Worm (Caenorhabditis elegans) whole organism, young adult: ENCODE data around the gene F30H5.5.

Source experiments
- B0261.1 ChIP-seq: sonication (generic microtip); optimal IDR thresholded peaks from 2 replicates; lab custom pipeline; 2016; ENCODE audit warnings: mild to moderate bottlenecking, missing genetic modification characterization, moderate library complexity, missing compliant biosample characterization
- B0336.3 ChIP-seq: fragments of 200-800 bp; sonication (Bioruptor generic); IDR thresholded peaks from 2 replicates; pipeline ENCODE4 v1.3.6; 2022; ENCODE audit warnings: missing genetic modification characterization, missing compliant biosample characterization
- F57A8.1 ChIP-seq: fragments of 200-800 bp; sonication (Bioruptor generic); optimal IDR thresholded peaks from 2 replicates; lab custom pipeline; 2018; ENCODE audit warnings: mild to moderate bottlenecking, missing genetic modification characterization, moderate library complexity, missing compliant biosample characterization
- T07F8.4 ChIP-seq: sonication (generic microtip); optimal IDR thresholded peaks from 2 replicates; lab custom pipeline; 2016; ENCODE audit warnings: mild to moderate bottlenecking, missing genetic modification characterization, moderate library complexity, missing compliant biosample characterization
- aptf-2 ChIP-seq: fragments of 200-800 bp; sonication (Bioruptor generic); conservative IDR thresholded peaks from 2 replicates; pipeline ENCODE4 v1.3.6; 2022; ENCODE audit warnings: missing genetic modification reagents, missing genetic modification characterization, missing compliant biosample characterization
- atf-7 ChIP-seq: sonication (generic microtip); optimal IDR thresholded peaks from 2 replicates; lab custom pipeline; 2017; ENCODE audit warnings: mild to moderate bottlenecking, missing genetic modification characterization, missing compliant biosample characterization
- attf-3 ChIP-seq: fragments of 200-800 bp; sonication (Bioruptor generic); conservative IDR thresholded peaks from 2 replicates; pipeline ENCODE4 v1.3.6; 2022; ENCODE audit warnings: missing genetic modification reagents, missing genetic modification characterization, missing compliant biosample characterization
- attf-5 ChIP-seq: fragments of 200-800 bp; sonication (Bioruptor generic); optimal IDR thresholded peaks from 2 replicates; lab custom pipeline; 2018; ENCODE audit warnings: mild to moderate bottlenecking, missing genetic modification characterization, missing compliant biosample characterization
- ccch-3 ChIP-seq: fragments of 200-800 bp; sonication (Bioruptor generic); optimal IDR thresholded peaks from 2 replicates; lab custom pipeline; 2018; ENCODE audit warnings: mild to moderate bottlenecking, missing genetic modification characterization, missing compliant biosample characterization
- ceh-100 ChIP-seq: fragments of 200-800 bp; sonication (Bioruptor generic); IDR thresholded peaks from 2 replicates; pipeline ENCODE4 v1.3.6; 2022; ENCODE audit warnings: missing genetic modification reagents, missing genetic modification characterization, missing compliant biosample characterization
- ceh-27 ChIP-seq: fragments of 200-800 bp; sonication (Bioruptor generic); optimal IDR thresholded peaks from 2 replicates; lab custom pipeline; 2018; ENCODE audit warnings: mild to moderate bottlenecking, missing genetic modification characterization, moderate library complexity, missing compliant biosample characterization
- ceh-40 ChIP-seq: fragments of 200-800 bp; sonication (Bioruptor generic); IDR thresholded peaks from 2 replicates; pipeline ENCODE4 v1.3.6; 2022; ENCODE audit warnings: missing genetic modification characterization, missing compliant biosample characterization
- ceh-58 ChIP-seq: fragments of 200-800 bp; sonication (Bioruptor generic); IDR thresholded peaks from 2 replicates; pipeline ENCODE4 v1.3.6; 2022; ENCODE audit warnings: missing genetic modification characterization, missing compliant biosample characterization
- ceh-91 ChIP-seq: fragments of 200-800 bp; sonication (Bioruptor generic); IDR thresholded peaks from 2 replicates; pipeline ENCODE4 v1.3.6; 2022; ENCODE audit warnings: missing genetic modification reagents, missing genetic modification characterization, missing compliant biosample characterization
- chd-7 ChIP-seq: sonication (generic microtip); optimal IDR thresholded peaks from 2 replicates; lab custom pipeline; 2016; ENCODE audit warnings: mild to moderate bottlenecking, missing genetic modification characterization, moderate library complexity, missing compliant biosample characterization
- die-1 ChIP-seq: sonication (generic microtip); optimal IDR thresholded peaks from 2 replicates; lab custom pipeline; 2016; ENCODE audit warnings: missing genotype, mild to moderate bottlenecking, missing genetic modification characterization, missing compliant biosample characterization
- dox-1 ChIP-seq: fragments of 200-800 bp; sonication (Bioruptor generic); IDR thresholded peaks from 2 replicates; pipeline ENCODE4 v1.3.6; 2022; ENCODE audit warnings: missing genetic modification reagents, missing genetic modification characterization, missing compliant biosample characterization
- egl-44 ChIP-seq: fragments of 200-800 bp; sonication (Bioruptor generic); IDR thresholded peaks from 2 replicates; pipeline ENCODE4 v1.3.6; 2022; ENCODE audit warnings: missing genetic modification reagents, missing genetic modification characterization, missing compliant biosample characterization
- ekl-4 ChIP-seq: fragments of 200-800 bp; sonication (Bioruptor generic); IDR thresholded peaks from 2 replicates; pipeline ENCODE4 v1.3.6; 2022; ENCODE audit warnings: missing genetic modification reagents, missing genetic modification characterization, missing compliant biosample characterization
- hmg-1.2 ChIP-seq: fragments of 200-800 bp; sonication (Bioruptor generic); IDR thresholded peaks from 2 replicates; pipeline ENCODE4 v1.3.6; 2022; ENCODE audit warnings: missing genetic modification reagents, missing genetic modification characterization, missing compliant biosample characterization
- hmg-20 ChIP-seq: fragments of 200-800 bp; sonication (Bioruptor generic); IDR thresholded peaks from 2 replicates; pipeline ENCODE4 v1.3.6; 2022; ENCODE audit warnings: missing genetic modification reagents, missing genetic modification characterization, missing compliant biosample characterization
- hsf-1 ChIP-seq: fragments of 200-800 bp; sonication (Bioruptor generic); IDR thresholded peaks from 2 replicates; pipeline ENCODE4 v1.3.6; 2022; ENCODE audit warnings: missing genetic modification reagents, missing genetic modification characterization, missing compliant biosample characterization
- lag-1 ChIP-seq: fragments of 200-800 bp; sonication (Bioruptor generic); IDR thresholded peaks from 2 replicates; pipeline ENCODE4 v1.3.6; 2022; ENCODE audit warnings: missing genetic modification reagents, missing genetic modification characterization, missing compliant biosample characterization
- lin-26 ChIP-seq: fragments of 200-800 bp; sonication (Bioruptor generic); IDR thresholded peaks from 2 replicates; pipeline ENCODE4 v1.3.6; 2022; ENCODE audit warnings: missing genetic modification reagents, missing genetic modification characterization, missing compliant biosample characterization
- lin-35 ChIP-seq, 3 experiments: fragments of 150-350 bp in 2 of 3; sonication (generic microtip) in 1 of 3; optimal IDR thresholded peaks; 2 replicates each; lab custom pipeline; 2014 to 2018; ENCODE audit warnings: missing biosample characterization in 3 of 3, missing genetic modification characterization in 3 of 3, missing genetic modification reagents in 3 of 3
- lin-40 ChIP-seq: sonication (generic microtip); optimal IDR thresholded peaks from 2 replicates; lab custom pipeline; 2016; ENCODE audit warnings: missing genetic modification characterization, mild to moderate bottlenecking, missing compliant biosample characterization, missing genotype, missing genetic modification reagents
- lin-54 ChIP-seq: fragments of 200-800 bp; sonication (Bioruptor generic); optimal IDR thresholded peaks from 2 replicates; lab custom pipeline; 2018; ENCODE audit warnings: mild to moderate bottlenecking, missing genetic modification characterization, missing compliant biosample characterization
- lir-1 ChIP-seq: fragments of 200-800 bp; sonication (Bioruptor generic); conservative IDR thresholded peaks from 2 replicates; pipeline ENCODE4 v1.3.6; 2022; ENCODE audit warnings: missing genetic modification reagents, missing genetic modification characterization, missing compliant biosample characterization
- lsl-1 ChIP-seq: fragments of 200-800 bp; sonication (Bioruptor generic); optimal IDR thresholded peaks from 2 replicates; lab custom pipeline; 2018; ENCODE audit warnings: mild to moderate bottlenecking, missing genetic modification characterization, moderate library complexity, missing compliant biosample characterization
- mcd-1 ChIP-seq: fragments of 200-800 bp; sonication (Bioruptor generic); IDR thresholded peaks from 2 replicates; pipeline ENCODE4 v1.3.6; 2022; ENCODE audit warnings: missing genetic modification reagents, missing genetic modification characterization, missing compliant biosample characterization
- mxl-1 ChIP-seq: sonication (generic microtip); optimal IDR thresholded peaks from 2 replicates; lab custom pipeline; 2016; ENCODE audit warnings: missing genetic modification characterization, missing compliant biosample characterization
- nfya-2 ChIP-seq: fragments of 200-800 bp; sonication (Bioruptor generic); IDR thresholded peaks from 2 replicates; pipeline ENCODE4 v1.3.6; 2022; ENCODE audit warnings: missing genetic modification reagents, missing genetic modification characterization, missing compliant biosample characterization
- nhr-179 ChIP-seq: sonication (generic microtip); optimal IDR thresholded peaks from 2 replicates; lab custom pipeline; 2016; ENCODE audit warnings: mild to moderate bottlenecking, missing genetic modification characterization, missing compliant biosample characterization
- nhr-27 ChIP-seq: fragments of 200-800 bp; sonication (Bioruptor generic); optimal IDR thresholded peaks from 2 replicates; lab custom pipeline; 2018; ENCODE audit warnings: mild to moderate bottlenecking, missing genetic modification characterization, moderate library complexity, missing compliant biosample characterization
- nhr-90 ChIP-seq: sonication (generic microtip); optimal IDR thresholded peaks from 2 replicates; lab custom pipeline; 2016; ENCODE audit warnings: missing genotype, mild to moderate bottlenecking, missing genetic modification characterization, missing compliant biosample characterization
- rec-8 ChIP-seq, 2 experiments: sonication (generic microtip); optimal IDR thresholded peaks; 2 replicates each; lab custom pipeline; 2016; ENCODE audit warnings: mild to moderate bottlenecking in 2 of 2, missing genetic modification characterization in 2 of 2, missing genetic modification reagents in 2 of 2, missing genotype in 2 of 2, missing biosample characterization in 1 of 2, missing compliant biosample characterization in 1 of 2, moderate library complexity in 1 of 2
- repo-1 ChIP-seq: sonication (generic microtip); optimal IDR thresholded peaks from 2 replicates; lab custom pipeline; 2017; ENCODE audit warnings: mild to moderate bottlenecking, missing genetic modification characterization, missing compliant biosample characterization
- sea-2 ChIP-seq: fragments of 200-800 bp; sonication (Bioruptor generic); IDR thresholded peaks from 2 replicates; pipeline ENCODE4 v1.3.6; 2022; ENCODE audit warnings: missing genetic modification characterization, missing compliant biosample characterization
- snpc-1.1 ChIP-seq: sonication (generic microtip); optimal IDR thresholded peaks from 2 replicates; lab custom pipeline; 2017; ENCODE audit warnings: missing genetic modification characterization, mild to moderate bottlenecking, missing compliant biosample characterization, antibody characterized with exemption, moderate library complexity, missing genotype, missing genetic modification reagents; ENCODE audit not compliant: insufficient read depth
- snpc-1.3 ChIP-seq: sonication (generic microtip); optimal IDR thresholded peaks from 2 replicates; lab custom pipeline; 2017; ENCODE audit warnings: missing genetic modification characterization, mild to moderate bottlenecking, missing compliant biosample characterization, antibody characterized with exemption, moderate library complexity, missing genotype, missing genetic modification reagents; ENCODE audit not compliant: insufficient read depth
- unc-130 ChIP-seq: sonication (generic microtip); optimal IDR thresholded peaks from 2 replicates; lab custom pipeline; 2016; ENCODE audit warnings: missing genetic modification reagents, missing genetic modification characterization, missing compliant biosample characterization
- zfh-2 ChIP-seq: fragments of 200-800 bp; sonication (Bioruptor generic); conservative IDR thresholded peaks from 2 replicates; pipeline ENCODE4 v1.3.6; 2022; ENCODE audit warnings: missing genetic modification reagents, missing genetic modification characterization, missing compliant biosample characterization
- zim-3 ChIP-seq: sonication (generic microtip); optimal IDR thresholded peaks from 2 replicates; lab custom pipeline; 2017; ENCODE audit warnings: mild to moderate bottlenecking, missing genetic modification characterization, moderate library complexity, missing compliant biosample characterization
- ztf-25 ChIP-seq: fragments of 200-800 bp; sonication (Bioruptor generic); IDR thresholded peaks from 2 replicates; pipeline ENCODE4 v1.3.6; 2022; ENCODE audit warnings: missing genetic modification reagents, missing genetic modification characterization, missing compliant biosample characterization
- ztf-26 ChIP-seq: sonication (generic microtip); optimal IDR thresholded peaks from 2 replicates; lab custom pipeline; 2017; ENCODE audit warnings: missing genetic modification characterization, missing compliant biosample characterization
- ztf-28 ChIP-seq: fragments of 200-800 bp; sonication (Bioruptor generic); IDR thresholded peaks from 2 replicates; pipeline ENCODE4 v1.3.6; 2022; ENCODE audit warnings: missing genetic modification reagents, missing genetic modification characterization, missing compliant biosample characterization
- ztf-3 ChIP-seq: fragments of 200-800 bp; sonication (Bioruptor generic); optimal IDR thresholded peaks from 2 replicates; lab custom pipeline; 2018; ENCODE audit warnings: mild to moderate bottlenecking, missing genetic modification characterization, missing compliant biosample characterization

The F30H5.5 gene

DNA sequence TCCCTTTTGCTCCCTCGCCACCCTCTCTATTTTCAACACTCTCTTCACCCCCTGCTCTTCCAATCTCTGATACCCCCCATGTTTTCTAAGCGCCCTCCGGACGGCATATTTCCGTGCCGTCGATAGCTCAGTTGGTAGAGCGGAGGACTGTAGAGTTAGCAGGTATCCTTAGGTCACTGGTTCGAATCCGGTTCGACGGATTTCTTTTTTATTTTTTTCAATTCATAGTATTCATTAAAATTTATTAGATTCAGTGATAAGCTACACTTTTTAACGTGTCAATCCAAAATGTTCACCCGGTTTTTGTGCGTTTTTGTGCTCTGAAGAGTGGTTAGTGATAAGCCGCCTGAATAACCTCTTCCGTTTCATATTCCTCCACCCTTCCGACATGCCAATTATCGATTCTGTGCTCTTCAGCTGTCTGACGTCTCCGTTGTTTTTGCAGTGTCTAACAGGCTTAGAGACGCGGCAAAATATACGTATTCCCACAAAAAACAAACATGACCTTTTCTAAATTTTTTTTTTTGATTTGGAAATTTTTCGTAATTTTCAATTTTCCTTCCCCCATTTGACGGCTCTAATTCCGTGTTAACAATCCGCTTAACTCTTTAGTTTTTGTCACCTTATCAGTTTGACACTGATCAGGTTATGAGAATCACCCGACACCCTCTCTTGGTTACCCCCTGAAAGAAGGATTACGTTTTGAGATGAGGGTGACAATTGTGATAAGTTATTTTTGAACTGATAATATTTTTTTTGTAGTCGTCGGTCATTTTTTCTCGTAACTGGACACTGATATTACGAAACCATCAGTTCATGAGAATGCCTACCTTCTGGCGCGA lies 46.9 kb downstream of the F30H5.5 start (continued):
- TF ChIP-seq ceh-91 (GFP tag; lab: Robert Waterston, UW) (no peak), ekl-4 (GFP tag; lab: Robert Waterston, UW) (peak; percentile 43; the same call in 1 of the 2 replicates), hmg-1.2 (GFP tag; lab: Robert Waterston, UW) (peak; percentile 85), snpc-1.1 (tag; lab: Kevin White, UChicago) (peak; percentile 8), ztf-3 (no peak), B0336.3 (GFP tag; lab: Robert Waterston, UW) (peak; percentile 69), die-1 (peak; percentile 67), ztf-28 (no peak), dox-1 (GFP tag; lab: Robert Waterston, UW) (peak; percentile 76), lin-40 (tag; lab: Kevin White, UChicago) (peak; percentile 66), ceh-40 (GFP tag; lab: Robert Waterston, UW) (no peak), unc-130 (GFP tag; lab: Kevin White, UChicago) (no peak), ceh-27 (GFP tag; lab: Kevin White, UChicago) (no peak), F57A8.1 (GFP tag; lab: Kevin White, UChicago) (no peak), lag-1 (GFP tag; lab: Robert Waterston, UW) (no peak), hmg-20 (no peak), lsl-1 (GFP tag; lab: Kevin White, UChicago) (no peak), nhr-27 (tag; lab: Kevin White, UChicago) (no peak), aptf-2 (GFP tag; lab: Robert Waterston, UW) (no peak), hsf-1 (no peak), ztf-26 (tag; lab: Kevin White, UChicago) (peak; percentile 34), mxl-1 (peak; percentile 9), lir-1 (GFP tag; lab: Robert Waterston, UW) (no peak), repo-1 (tag; lab: Kevin White, UChicago) (no peak), ztf-25 (GFP tag; lab: Robert Waterston, UW) (no peak), ceh-100 (GFP tag; lab: Robert Waterston, UW) (no peak), chd-7 (tag; lab: Kevin White, UChicago) (peak; percentile 6), T07F8.4 (tag; lab: Kevin White, UChicago) (peak; percentile 43), nhr-179 (no peak), B0261.1 (peak; percentile 78), zim-3 (tag; lab: Kevin White, UChicago) (no peak), zfh-2 (GFP tag; lab: Robert Waterston, UW) (peak; percentile 49; the same call in 1 of the 2 replicates), mcd-1 (GFP tag; lab: Robert Waterston, UW) (peak; percentile 63), ccch-3 (no peak), ceh-58 (GFP tag; lab: Robert Waterston, UW) (no peak), snpc-1.3 (tag; lab: Kevin White, UChicago) (peak; percentile 32), lin-26 (GFP tag; lab: Robert Waterston, UW) (peak; percentile 59; the same call in 1 of the 2 replicates), nfya-2 (GFP tag; lab: Robert Waterston, UW) (no peak), lin-54 (GFP tag; lab: Kevin White, UChicago) (peak; percentile 12), nhr-90 (tag; lab: Kevin White, UChicago) (peak; percentile 59), lin-35 (GFP tag; optimal IDR thresholded peaks at IDR 0.05; lab: Kevin White, UChicago) (no peak), atf-7 (tag; lab: Kevin White, UChicago) (peak; percentile 28), egl-44 (GFP tag; lab: Robert Waterston, UW) (0 out of 2 replicates have a peak, but pooled peaks have one; percentile 30), attf-3 (no peak), attf-5 (no peak), rec-8 (tag; optimal IDR thresholded peaks at IDR 0.05; lab: Kevin White, UChicago) (peak in 1 of 2 experiments; percentile 15), sea-2 (no peak)
